Fruit fly (Drosophila melanogaster): ENCODE data around the gene Spt3.

DNA sequence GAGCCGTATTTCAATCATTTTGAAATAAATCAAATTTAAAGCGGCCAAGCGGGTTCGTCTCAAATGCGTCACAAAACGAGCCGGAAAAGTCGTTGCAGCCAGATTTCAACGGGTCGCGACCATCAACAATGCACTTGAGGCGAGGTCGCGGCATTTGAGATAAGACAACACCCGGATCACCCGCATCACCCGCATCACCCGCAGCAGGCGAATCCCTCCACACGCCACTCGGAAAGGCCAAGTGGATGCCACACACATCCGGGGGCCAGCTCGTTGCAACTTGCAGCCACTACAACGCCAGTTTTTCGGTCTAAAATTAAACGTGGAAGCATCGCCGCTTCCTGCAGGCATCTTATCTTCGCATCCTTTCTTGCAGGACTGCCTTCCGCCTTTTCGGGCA is 10.5 kb upstream of the Spt3 start:
- TF ChIP-seq bab1 (GFP tag; optimal IDR thresholded peaks at IDR 0.05) = no peak
- no peak for TF ChIP-seq CG33017 (tag; optimal IDR thresholded peaks at IDR 0.05)
- no peak for TF ChIP-seq toe (GFP tag; optimal IDR thresholded peaks at IDR 0.05)
- TF ChIP-seq Hr96 (GFP tag; optimal IDR thresholded peaks at IDR 0.05) = no peak
- no peak for TF ChIP-seq Crg-1 (GFP tag; optimal IDR thresholded peaks at IDR 0.05)
- TF ChIP-seq CG7045 (GFP tag; optimal IDR thresholded peaks at IDR 0.05) = no peak
- no peak for TF ChIP-seq CG14711 (tag; optimal IDR thresholded peaks at IDR 0.05)
- TF ChIP-seq CG11617 (GFP tag; optimal IDR thresholded peaks at IDR 0.05) = no peak
- TF ChIP-seq CG12768 (GFP tag; optimal IDR thresholded peaks at IDR 0.05) = no peak
- TF ChIP-seq Clk (GFP tag; optimal IDR thresholded peaks at IDR 0.05) = no peak
- TF ChIP-seq CG5204 (GFP tag; optimal IDR thresholded peaks at IDR 0.05) = no peak

Data from whole organism, adult.